Fruit fly (Drosophila melanogaster) whole organism, embryonic: ENCODE data around the gene CG7298.

Source experiments
- CG10147 ChIP-seq: fragments of 200-800 bp; sonication (Bioruptor generic); optimal IDR thresholded peaks from 2 replicates; lab custom pipeline; 2019; ENCODE audit warnings: missing biosample characterization, mild to moderate bottlenecking, missing genetic modification characterization, moderate library complexity
- CG11695 ChIP-seq: fragments of 200-800 bp; sonication (Bioruptor generic); IDR thresholded peaks from 3 replicates; pipeline ENCODE4 v1.3.6; 2022; ENCODE audit warnings: missing biosample characterization, missing genetic modification characterization
- CG13424 ChIP-seq: fragments of 200-800 bp; sonication (Bioruptor generic); optimal IDR thresholded peaks from 2 replicates; lab custom pipeline; 2019; ENCODE audit warnings: missing biosample characterization, mild to moderate bottlenecking, missing genetic modification characterization, moderate library complexity
- CG13624 ChIP-seq: fragments of 200-800 bp; sonication (Bioruptor generic); optimal IDR thresholded peaks from 2 replicates; lab custom pipeline; 2016; ENCODE audit warnings: missing biosample characterization, missing genetic modification characterization
- CG15514 ChIP-seq: fragments of 200-800 bp; sonication (Bioruptor generic); optimal IDR thresholded peaks from 3 replicates; lab custom pipeline; 2017; ENCODE audit warnings: missing biosample characterization, missing genetic modification characterization, mild to moderate bottlenecking, moderate library complexity, missing genetic modification reagents
- CG15601 ChIP-seq: fragments of 200-800 bp; sonication (Bioruptor generic); optimal IDR thresholded peaks from 3 replicates; lab custom pipeline; 2019; ENCODE audit warnings: missing biosample characterization, mild to moderate bottlenecking, missing genetic modification characterization, moderate library complexity
- CG17612 ChIP-seq: fragments of 200-800 bp; sonication (Bioruptor generic); IDR thresholded peaks from 2 replicates; pipeline ENCODE4 v1.3.6; 2022; ENCODE audit warnings: missing biosample characterization, missing genetic modification characterization
- CG18599 ChIP-seq: fragments of 200-800 bp; sonication (Bioruptor generic); optimal IDR thresholded peaks from 3 replicates; lab custom pipeline; 2017; ENCODE audit warnings: missing biosample characterization, missing genetic modification characterization, mild to moderate bottlenecking, moderate library complexity, missing genetic modification reagents
- CG2889 ChIP-seq: fragments of 200-800 bp; sonication (Bioruptor generic); IDR thresholded peaks from 3 replicates; pipeline ENCODE4 v1.3.6; 2022; ENCODE audit warnings: missing biosample characterization, missing genetic modification characterization
- CG30020 ChIP-seq: fragments of 200-800 bp; optimal IDR thresholded peaks from 2 replicates; lab custom pipeline; 2019; ENCODE audit warnings: missing biosample characterization, mild to moderate bottlenecking, missing genetic modification characterization, moderate library complexity
- CG30431 ChIP-seq: fragments of 200-800 bp; sonication (Bioruptor generic); optimal IDR thresholded peaks from 2 replicates; lab custom pipeline; 2017; ENCODE audit warnings: missing biosample characterization, missing genetic modification characterization
- CG32532 ChIP-seq: fragments of 200-800 bp; sonication (Bioruptor generic); IDR thresholded peaks from 2 replicates; pipeline ENCODE4 v1.3.6; 2022; ENCODE audit warnings: missing biosample characterization, missing genetic modification characterization
- CG32767 ChIP-seq: fragments of 200-800 bp; sonication (Bioruptor generic); IDR thresholded peaks from 2 replicates; pipeline ENCODE4 v1.3.6; 2022; ENCODE audit warnings: missing biosample characterization, missing genetic modification characterization
- CG3726 ChIP-seq: fragments of 200-800 bp; sonication (Bioruptor generic); IDR thresholded peaks from 3 replicates; pipeline ENCODE4, ENCODE4 v1.3.6; 2022; ENCODE audit warnings: missing biosample characterization, missing genetic modification characterization
- CG42726 ChIP-seq: fragments of 200-800 bp; sonication (Bioruptor generic); IDR thresholded peaks from 2 replicates; pipeline ENCODE4 v1.3.6; 2022; ENCODE audit warnings: missing biosample characterization, missing genetic modification characterization; ENCODE audit not compliant: partially characterized antibody
- CG4707 ChIP-seq: fragments of 200-800 bp; sonication (Bioruptor generic); optimal IDR thresholded peaks from 2 replicates; lab custom pipeline; 2018; ENCODE audit warnings: missing biosample characterization, mild to moderate bottlenecking, missing genetic modification characterization, moderate library complexity
- CG4854 ChIP-seq: fragments of 200-800 bp; sonication (Bioruptor generic); optimal IDR thresholded peaks from 2 replicates; lab custom pipeline; 2016; ENCODE audit warnings: missing biosample characterization, missing genetic modification characterization, inconsistent platforms
- CG6254 ChIP-seq: fragments of 200-800 bp; sonication (Bioruptor generic); optimal IDR thresholded peaks from 3 replicates; lab custom pipeline; 2017; ENCODE audit warnings: mild to moderate bottlenecking, missing biosample characterization, missing genetic modification reagents, missing genetic modification characterization
- CG7987 ChIP-seq: fragments of 200-800 bp; sonication (Bioruptor generic); optimal IDR thresholded peaks from 2 replicates; lab custom pipeline; 2018; ENCODE audit warnings: missing biosample characterization, mild to moderate bottlenecking, missing genetic modification characterization, moderate library complexity
- CG8765 ChIP-seq: fragments of 200-800 bp; sonication (Bioruptor generic); IDR thresholded peaks from 2 replicates; pipeline ENCODE4 v1.3.6; 2022; ENCODE audit warnings: missing biosample characterization, missing genetic modification characterization
- CG9727 ChIP-seq: fragments of 200-800 bp; sonication (Bioruptor generic); optimal IDR thresholded peaks from 3 replicates; lab custom pipeline; 2017; ENCODE audit warnings: missing biosample characterization, mild to moderate bottlenecking, missing genetic modification characterization
- Doc3 ChIP-seq: fragments of 200-800 bp; sonication (Bioruptor generic); IDR thresholded peaks from 3 replicates; pipeline ENCODE4 v1.3.6; 2022; ENCODE audit warnings: missing biosample characterization, missing genetic modification characterization; ENCODE audit not compliant: partially characterized antibody
- E2f2 ChIP-seq: fragments of 200-800 bp; sonication (Bioruptor generic); IDR thresholded peaks from 2 replicates; pipeline ENCODE4 v1.3.6; 2022; ENCODE audit warnings: missing biosample characterization, missing genetic modification characterization
- Hr3 ChIP-seq: fragments of 200-800 bp; sonication (Bioruptor generic); optimal IDR thresholded peaks from 3 replicates; lab custom pipeline; 2016; ENCODE audit warnings: missing biosample characterization, missing genetic modification characterization
- Lpt ChIP-seq: fragments of >200 bp; optimal IDR thresholded peaks from 2 replicates; lab custom pipeline; 2018; ENCODE audit warnings: missing biosample characterization, missing genetic modification characterization
- Nf-YC ChIP-seq: fragments of 200-800 bp; optimal IDR thresholded peaks from 3 replicates; lab custom pipeline; 2019; ENCODE audit warnings: missing biosample characterization, mild to moderate bottlenecking, missing genetic modification characterization, moderate library complexity
- aop ChIP-seq: fragments of 200-800 bp; sonication (Bioruptor generic); IDR thresholded peaks from 2 replicates; pipeline ENCODE4 v1.3.6; 2022; ENCODE audit warnings: missing biosample characterization, missing genetic modification characterization
- ase ChIP-seq: fragments of 200-800 bp; sonication (Bioruptor generic); IDR thresholded peaks from 3 replicates; pipeline ENCODE4 v1.3.6; 2022; ENCODE audit warnings: missing biosample characterization, missing genetic modification characterization
- ato ChIP-seq: fragments of 200-800 bp; sonication (Bioruptor generic); IDR thresholded peaks from 2 replicates; pipeline ENCODE4 v1.3.6; 2022; ENCODE audit warnings: missing biosample characterization, missing genetic modification characterization; ENCODE audit not compliant: partially characterized antibody
- chinmo ChIP-seq: fragments of 200-800 bp; sonication (Bioruptor generic); IDR thresholded peaks from 4 replicates; pipeline ENCODE4 v1.3.6; 2022; ENCODE audit warnings: missing biosample characterization, missing genetic modification characterization; ENCODE audit not compliant: partially characterized antibody
- crc ChIP-seq: fragments of 200-800 bp; sonication (Bioruptor generic); optimal IDR thresholded peaks from 2 replicates; lab custom pipeline; 2016; ENCODE audit warnings: missing biosample characterization, missing genetic modification characterization
- da ChIP-seq: fragments of 200-800 bp; sonication (Bioruptor generic); optimal IDR thresholded peaks from 2 replicates; lab custom pipeline; 2016; ENCODE audit warnings: missing biosample characterization, missing genetic modification characterization
- dati ChIP-seq: fragments of 200-800 bp; sonication (Bioruptor generic); IDR thresholded peaks from 2 replicates; pipeline ENCODE4 v1.3.6; 2022; ENCODE audit warnings: missing biosample characterization, missing genetic modification characterization
- eve ChIP-seq, 2 experiments: fragments of >200 bp; optimal IDR thresholded peaks; 2 replicates each; lab custom pipeline; 2017; ENCODE audit warnings: missing biosample characterization in 2 of 2, missing genetic modification characterization in 2 of 2
- exex ChIP-seq: fragments of 200-800 bp; sonication (Bioruptor generic); optimal IDR thresholded peaks from 4 replicates; lab custom pipeline; 2018; ENCODE audit warnings: missing biosample characterization, mild to moderate bottlenecking, missing genetic modification characterization, moderate library complexity
- fd102C ChIP-seq: fragments of 200-800 bp; sonication (Bioruptor generic); optimal IDR thresholded peaks from 2 replicates; lab custom pipeline; 2018; ENCODE audit warnings: missing biosample characterization, mild to moderate bottlenecking, missing genetic modification characterization, moderate library complexity
- gcm ChIP-seq: fragments of 200-800 bp; sonication (Bioruptor generic); optimal IDR thresholded peaks from 2 replicates; lab custom pipeline; 2019; ENCODE audit warnings: missing biosample characterization, mild to moderate bottlenecking, missing genetic modification characterization, moderate library complexity
- gt ChIP-seq: fragments of 200-800 bp; sonication (Bioruptor generic); IDR thresholded peaks from 2 replicates; pipeline ENCODE4 v1.3.6; 2022; ENCODE audit warnings: missing biosample characterization, missing genetic modification characterization
- mld ChIP-seq: fragments of 200-800 bp; sonication (Bioruptor generic); IDR thresholded peaks from 3 replicates; pipeline ENCODE4 v1.3.6; 2022; ENCODE audit warnings: missing biosample characterization, missing genetic modification characterization; ENCODE audit not compliant: partially characterized antibody
- pan ChIP-seq, 4 experiments: fragments of >200 bp in 3 of 4; fragments of 200-800 bp in 1 of 4; sonication (Bioruptor generic) in 1 of 4; optimal IDR thresholded peaks in 3 of 4; IDR thresholded peaks in 1 of 4; 2 replicates each; pipeline versions ENCODE4 v1.3.6 to Lab custom; 2017 to 2022; ENCODE audit warnings: missing biosample characterization in 2 of 4, missing genetic modification characterization in 2 of 4, mixed read lengths in 1 of 4
- prd ChIP-seq, 3 experiments: fragments of >200 bp in 2 of 3; fragments of 200-800 bp in 1 of 3; sonication (Bioruptor generic) in 1 of 3; optimal IDR thresholded peaks in 2 of 3; IDR thresholded peaks in 1 of 3; 2 replicates in 2 of 3; 3 replicates in 1 of 3; pipeline versions ENCODE4 v1.3.6 to Lab custom; 2017 to 2022; ENCODE audit warnings: missing biosample characterization in 1 of 3, missing genetic modification characterization in 1 of 3
- pros ChIP-seq: fragments of 200-800 bp; sonication (Bioruptor generic); optimal IDR thresholded peaks from 3 replicates; lab custom pipeline; 2019; ENCODE audit warnings: missing biosample characterization, mild to moderate bottlenecking, missing genetic modification characterization, moderate library complexity
- pum ChIP-seq: fragments of 200-800 bp; sonication (Bioruptor generic); optimal IDR thresholded peaks from 2 replicates; lab custom pipeline; 2016; ENCODE audit warnings: missing biosample characterization, missing genetic modification characterization
- rib ChIP-seq: fragments of 200-800 bp; sonication (Bioruptor generic); IDR thresholded peaks from 2 replicates; pipeline ENCODE4 v1.3.6; 2022; ENCODE audit warnings: missing biosample characterization, missing genetic modification characterization
- sisA ChIP-seq: fragments of 200-800 bp; sonication (Bioruptor generic); IDR thresholded peaks from 2 replicates; pipeline ENCODE4 v1.3.6; 2022; ENCODE audit warnings: missing biosample characterization, missing genetic modification characterization
- sr ChIP-seq: fragments of 200-800 bp; sonication (Bioruptor generic); IDR thresholded peaks from 3 replicates; pipeline ENCODE4 v1.3.6; 2022; ENCODE audit warnings: missing biosample characterization, missing genetic modification characterization
- sug ChIP-seq: fragments of 200-800 bp; optimal IDR thresholded peaks from 2 replicates; lab custom pipeline; 2019; ENCODE audit warnings: missing biosample characterization, mild to moderate bottlenecking, missing genetic modification characterization, moderate library complexity
- toy ChIP-seq: fragments of 200-800 bp; sonication (Bioruptor generic); IDR thresholded peaks from 2 replicates; pipeline ENCODE4 v1.3.6; 2022; ENCODE audit warnings: missing biosample characterization, missing genetic modification characterization
- unpg ChIP-seq: fragments of 200-800 bp; sonication (Bioruptor generic); optimal IDR thresholded peaks from 3 replicates; lab custom pipeline; 2018; ENCODE audit warnings: missing biosample characterization, mild to moderate bottlenecking, missing genetic modification characterization, moderate library complexity

Gene CG7298

DNA sequence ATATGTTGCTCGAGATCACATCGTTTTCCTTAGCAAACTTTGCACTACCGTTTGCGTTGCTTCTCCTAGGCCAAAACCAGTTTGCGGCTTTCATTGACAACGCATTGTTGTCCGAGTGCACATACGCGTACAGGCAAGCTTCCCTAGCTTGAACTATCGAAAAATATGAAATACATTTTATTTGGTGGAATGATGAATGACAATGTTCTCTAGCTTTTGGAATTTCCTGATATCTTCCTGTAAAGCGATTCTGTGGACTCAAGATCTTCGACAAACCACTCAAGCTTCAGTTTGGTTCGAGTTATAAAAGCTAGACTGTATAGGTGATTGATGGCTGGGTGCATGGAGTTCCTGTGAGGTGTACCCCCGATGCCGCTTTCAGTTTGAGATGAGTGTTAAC lies 7.6 kb downstream of the CG7298 start (continued):
- TF ChIP-seq CG10147 (peak; percentile 12), sisA (GFP tag; lab: Robert Waterston, UW) (peak; percentile 74), CG9727 (GFP tag; lab: Kevin White, UChicago) (peak; percentile 31), CG17612 (GFP tag; lab: Robert Waterston, UW) (peak; percentile 19; the same call in 1 of the 2 replicates), CG32532 (GFP tag; lab: Robert Waterston, UW) (0 out of 2 replicates have a peak, but pooled peaks have one; percentile 23), rib (GFP tag; lab: Robert Waterston, UW) (no peak), CG15601 (tag; lab: Kevin White, UChicago) (peak; percentile 50), aop (GFP tag; lab: Robert Waterston, UW) (no peak), E2f2 (GFP tag; lab: Robert Waterston, UW) (peak; percentile 44; the same call in 1 of the 2 replicates), Lpt (GFP tag; lab: Kevin White, UChicago) (no peak), CG6254 (GFP tag; lab: Kevin White, UChicago) (peak; percentile 21), fd102C (GFP tag; lab: Kevin White, UChicago) (no peak), unpg (peak; percentile 66), CG13424 (tag; lab: Kevin White, UChicago) (peak; percentile 56), CG18599 (GFP tag; lab: Kevin White, UChicago) (peak; percentile 25), prd (optimal IDR thresholded peaks at IDR 0.05; lab: Kevin White, UChicago) (no peak), prd (GFP tag; IDR thresholded peaks at IDR 0.05; lab: Robert Waterston, UW) (peak; percentile 73; the same call in 2 of the 3 replicates), CG13624 (GFP tag; lab: Kevin White, UChicago) (peak; percentile 9), CG8765 (GFP tag; lab: Robert Waterston, UW) (no peak), CG2889 (GFP tag; lab: Robert Waterston, UW) (peak; percentile 19; the same call in 1 of the 3 replicates), da (GFP tag; lab: Kevin White, UChicago) (no peak), gt (no peak), eve (GFP tag; optimal IDR thresholded peaks at IDR 0.05; lab: Kevin White, UChicago) (peak in 1 of 2 experiments; percentile 69), CG32767 (GFP tag; lab: Robert Waterston, UW) (peak; percentile 45; the same call in 1 of the 2 replicates), Doc3 (GFP tag; lab: Robert Waterston, UW) (no peak), sug (no peak), Nf-YC (tag; lab: Kevin White, UChicago) (no peak), ase (GFP tag; lab: Robert Waterston, UW) (peak; percentile 76), chinmo (GFP tag; lab: Robert Waterston, UW) (0 out of 4 replicates have a peak, but pooled peaks have one; percentile 56), CG30020 (tag; lab: Kevin White, UChicago) (no peak), pan (optimal IDR thresholded peaks at IDR 0.05; lab: Kevin White, UChicago) (no peak), pan (GFP tag; optimal IDR thresholded peaks at IDR 0.05 in 1 of 2, IDR thresholded peaks at IDR 0.05 in 1 of 2) (peak in 1 of 2 experiments; percentile 81), CG15514 (GFP tag; lab: Kevin White, UChicago) (no peak), dati (GFP tag; lab: Robert Waterston, UW) (peak; percentile 57; the same call in 1 of the 2 replicates), sr (GFP tag; lab: Robert Waterston, UW) (no peak), CG7987 (GFP tag; lab: Kevin White, UChicago) (no peak), ato (no peak), exex (no peak), crc (peak; percentile 46), CG42726 (GFP tag; lab: Robert Waterston, UW) (no peak), mld (GFP tag; lab: Robert Waterston, UW) (no peak), gcm (peak; percentile 30), CG11695 (GFP tag; lab: Robert Waterston, UW) (0 out of 3 replicates have a peak, but pooled peaks have one; percentile 7), pros (GFP tag; lab: Kevin White, UChicago) (no peak), pum (GFP tag; lab: Kevin White, UChicago) (peak; percentile 61), CG3726 (GFP tag; lab: Robert Waterston, UW) (peak; percentile 23; the same call in 1 of the 3 replicates), CG4707 (peak; percentile 41), Hr3 (GFP tag; lab: Kevin White, UChicago) (peak; percentile 31), CG4854 (GFP tag; lab: Kevin White, UChicago) (peak; percentile 1), CG30431 (peak; percentile 43), toy (GFP tag; lab: Robert Waterston, UW) (no peak)
